Worm (Caenorhabditis elegans) whole organism, L3 larva: ENCODE measurements around the gene str-204.

Experiments
- R02D3.7 ChIP-seq: fragments of 150-350 bp; optimal IDR thresholded peaks from 2 replicates; lab custom pipeline; 2014; ENCODE audit warnings: missing biosample characterization, missing genetic modification characterization
- aly-2 ChIP-seq: fragments of 150-350 bp; optimal IDR thresholded peaks from 2 replicates; lab custom pipeline; 2014; ENCODE audit warnings: missing biosample characterization, missing genetic modification characterization
- ceh-16 ChIP-seq: sonication (generic microtip); optimal IDR thresholded peaks from 2 replicates; lab custom pipeline; 2017; ENCODE audit warnings: missing biosample characterization, missing genetic modification characterization
- ceh-28 ChIP-seq: fragments of 150-350 bp; optimal IDR thresholded peaks from 2 replicates; lab custom pipeline; 2014; ENCODE audit warnings: missing biosample characterization, missing genetic modification reagents, missing genetic modification characterization
- ceh-9 ChIP-seq: sonication (generic microtip); optimal IDR thresholded peaks from 2 replicates; lab custom pipeline; 2018; ENCODE audit warnings: missing biosample characterization, missing genetic modification characterization
- daf-12 ChIP-seq: fragments of 150-350 bp; optimal IDR thresholded peaks from 2 replicates; lab custom pipeline; 2014; ENCODE audit warnings: missing biosample characterization, missing genetic modification reagents, missing genetic modification characterization
- egl-27 ChIP-seq: sonication (generic microtip); optimal IDR thresholded peaks from 4 replicates; lab custom pipeline; 2017; ENCODE audit warnings: missing biosample characterization, missing genetic modification reagents, missing genetic modification characterization
- egl-5 ChIP-seq: fragments of 150-350 bp; optimal IDR thresholded peaks from 2 replicates; lab custom pipeline; 2017; ENCODE audit warnings: missing biosample characterization, missing genetic modification reagents, missing genetic modification characterization, inconsistent platforms
- elt-2 ChIP-seq: sonication (generic microtip); optimal IDR thresholded peaks from 2 replicates; lab custom pipeline; 2016; ENCODE audit warnings: missing genetic modification reagents, mild to moderate bottlenecking, missing genetic modification characterization, missing compliant biosample characterization
- elt-3 ChIP-seq, 3 experiments: fragments of 150-350 bp in 1 of 3; sonication (generic microtip) in 2 of 3; optimal IDR thresholded peaks; 2 replicates in 2 of 3; 4 replicates in 1 of 3; lab custom pipeline; 2014 to 2017; ENCODE audit warnings: missing biosample characterization in 3 of 3, missing genetic modification characterization in 3 of 3
- eor-1 ChIP-seq, 2 experiments: fragments of 150-350 bp; optimal IDR thresholded peaks; 2 replicates each; lab custom pipeline; 2014 to 2018; ENCODE audit warnings: missing biosample characterization in 2 of 2, missing genetic modification characterization in 2 of 2
- fkh-10 ChIP-seq: sonication (generic microtip); optimal IDR thresholded peaks from 2 replicates; lab custom pipeline; 2017; ENCODE audit warnings: missing biosample characterization, missing genetic modification reagents, missing genetic modification characterization
- fkh-2 ChIP-seq: fragments of 150-350 bp; optimal IDR thresholded peaks from 2 replicates; lab custom pipeline; 2014; ENCODE audit warnings: missing biosample characterization, missing genetic modification reagents, missing genetic modification characterization
- fos-1 ChIP-seq: fragments of 150-350 bp; optimal IDR thresholded peaks from 2 replicates; lab custom pipeline; 2014; ENCODE audit warnings: missing biosample characterization, missing genetic modification characterization
- hmg-11 ChIP-seq: sonication (generic microtip); optimal IDR thresholded peaks from 2 replicates; lab custom pipeline; 2016; ENCODE audit warnings: missing genetic modification characterization, missing compliant biosample characterization
- jun-1 ChIP-seq: fragments of 150-350 bp; optimal IDR thresholded peaks from 2 replicates; lab custom pipeline; 2014; ENCODE audit warnings: missing biosample characterization, missing genetic modification reagents, missing genetic modification characterization
- lin-15B ChIP-seq: fragments of 150-350 bp; optimal IDR thresholded peaks from 2 replicates; lab custom pipeline; 2014; ENCODE audit warnings: missing biosample characterization, missing genetic modification characterization
- mdl-1 ChIP-seq: fragments of 150-350 bp; optimal IDR thresholded peaks from 2 replicates; lab custom pipeline; 2014; ENCODE audit warnings: missing biosample characterization, missing genetic modification characterization
- nfya-1 ChIP-seq: sonication (generic microtip); optimal IDR thresholded peaks from 2 replicates; lab custom pipeline; 2017; ENCODE audit warnings: missing genetic modification characterization, mild to moderate bottlenecking, missing compliant biosample characterization, antibody characterized with exemption, moderate library complexity; ENCODE audit not compliant: insufficient read depth
- nhr-11 ChIP-seq: fragments of 150-350 bp; optimal IDR thresholded peaks from 2 replicates; lab custom pipeline; 2014; ENCODE audit warnings: missing biosample characterization, missing genetic modification characterization
- nhr-12 ChIP-seq: fragments of 150-350 bp; optimal IDR thresholded peaks from 2 replicates; lab custom pipeline; 2014; ENCODE audit warnings: missing biosample characterization, missing genetic modification characterization
- nhr-23 ChIP-seq: fragments of 150-350 bp; optimal IDR thresholded peaks from 2 replicates; lab custom pipeline; 2014; ENCODE audit warnings: missing biosample characterization, missing genetic modification reagents, missing genetic modification characterization
- nhr-237 ChIP-seq: fragments of 150-350 bp; optimal IDR thresholded peaks from 2 replicates; lab custom pipeline; 2014; ENCODE audit warnings: missing biosample characterization, missing genetic modification characterization
- nhr-43 ChIP-seq: sonication (generic microtip); optimal IDR thresholded peaks from 2 replicates; lab custom pipeline; 2016; ENCODE audit warnings: mild to moderate bottlenecking, missing genetic modification characterization, missing compliant biosample characterization; ENCODE audit not compliant: poor library complexity, severe bottlenecking
- nhr-77 ChIP-seq: fragments of 150-350 bp; optimal IDR thresholded peaks from 2 replicates; lab custom pipeline; 2014; ENCODE audit warnings: missing biosample characterization, missing genetic modification characterization
- pha-4 ChIP-seq: fragments of 150-350 bp; optimal IDR thresholded peaks from 2 replicates; lab custom pipeline; 2014; ENCODE audit warnings: missing biosample characterization, missing genetic modification reagents, missing genetic modification characterization
- pqm-1 ChIP-seq: fragments of 150-350 bp; optimal IDR thresholded peaks from 2 replicates; lab custom pipeline; 2017; ENCODE audit warnings: missing biosample characterization, missing genetic modification characterization, inconsistent platforms
- skn-1 ChIP-seq: fragments of 150-350 bp; optimal IDR thresholded peaks from 2 replicates; lab custom pipeline; 2014; ENCODE audit warnings: missing biosample characterization, missing genetic modification characterization
- snpc-4 ChIP-seq: fragments of 150-350 bp; optimal IDR thresholded peaks from 2 replicates; lab custom pipeline; 2014; ENCODE audit warnings: missing biosample characterization, missing genetic modification characterization
- ztf-11 ChIP-seq: fragments of 150-350 bp; optimal IDR thresholded peaks from 2 replicates; lab custom pipeline; 2014; ENCODE audit warnings: missing biosample characterization, missing genetic modification characterization
- ztf-4 ChIP-seq: fragments of 150-350 bp; optimal IDR thresholded peaks from 2 replicates; lab custom pipeline; 2014; ENCODE audit warnings: missing biosample characterization, missing genetic modification characterization

The str-204 gene

ce11 chrV:7157089-7157488 lies 2.4 kb upstream of the str-204 start, which contains the start of gene ugt-39:
Gene ugt-39 (plus strand): TSS chrV:7157142.
- peak; percentile 61 for TF ChIP-seq elt-2
- peak; percentile 69 for TF ChIP-seq pqm-1 (tag; lab: Kevin White, UChicago)
- no peak for TF ChIP-seq eor-1 (tag; optimal IDR thresholded peaks at IDR 0.05; lab: Kevin White, UChicago)
- TF ChIP-seq egl-5 (tag; lab: Kevin White, UChicago): no peak
- no peak for TF ChIP-seq aly-2 (tag; lab: Kevin White, UChicago)
- no peak for TF ChIP-seq pha-4 (tag; lab: Kevin White, UChicago)
- TF ChIP-seq skn-1 (tag; lab: Kevin White, UChicago): peak; percentile 38
- TF ChIP-seq, all 47 proteins: peak for 3

- TF ChIP-seq daf-12 (tag; lab: Kevin White, UChicago) (no peak), elt-2 (peak; percentile 15), lin-15B (tag; lab: Kevin White, UChicago) (no peak)
These were observed 4.1 kb downstream of the str-204 start, which contains the start of gene ugt-41 for ce11 chrV:7163477-7164114. Gene ugt-41 (minus strand): TSS chrV:7163595.

ce11 chrV:7164210-7164609 lies 4.7 kb downstream of the str-204 start, which contains the start of gene srh-83:
Gene srh-83 (plus strand): TSS chrV:7164510.
- TF ChIP-seq elt-2: no peak
- TF ChIP-seq elt-3 (tag; optimal IDR thresholded peaks at IDR 0.05; lab: Kevin White, UChicago): no peak
- no peak for TF ChIP-seq fkh-10 (GFP tag; lab: Kevin White, UChicago)
- no peak for TF ChIP-seq ceh-28
- TF ChIP-seq, all 47 proteins: peak for 0

ce11 chrV:7166709-7167108 lies 7.2 kb downstream of the str-204 start, which contains the start of gene ugt-36:
Gene ugt-36 (plus strand): TSS chrV:7167009.
- TF ChIP-seq snpc-4 (tag; lab: Kevin White, UChicago) (no peak), nhr-77 (tag; lab: Kevin White, UChicago) (no peak), nhr-23 (tag; lab: Kevin White, UChicago) (no peak), nhr-237 (tag; lab: Kevin White, UChicago) (no peak), skn-1 (tag; lab: Kevin White, UChicago) (no peak), ceh-28 (no peak), fos-1 (tag; lab: Kevin White, UChicago) (no peak), ztf-4 (tag; lab: Kevin White, UChicago) (no peak), elt-3 (tag; optimal IDR thresholded peaks at IDR 0.05; lab: Kevin White, UChicago) (no peak), ceh-16 (tag; lab: Kevin White, UChicago) (no peak), jun-1 (no peak), ceh-9 (tag; lab: Kevin White, UChicago) (no peak)

- TF ChIP-seq nhr-11 (tag; lab: Kevin White, UChicago): no peak
- no peak for TF ChIP-seq ztf-11 (tag; lab: Kevin White, UChicago)
- TF ChIP-seq lin-15B (tag; lab: Kevin White, UChicago): no peak
- no peak for TF ChIP-seq egl-27 (tag; lab: Kevin White, UChicago)
- no peak for TF ChIP-seq mdl-1 (tag; lab: Kevin White, UChicago)
- no peak for TF ChIP-seq jun-1
- no peak for TF ChIP-seq pha-4 (tag; lab: Kevin White, UChicago)
- no peak for TF ChIP-seq nhr-12 (tag; lab: Kevin White, UChicago)
- TF ChIP-seq elt-2: no peak
- TF ChIP-seq fkh-2 (tag; lab: Kevin White, UChicago): no peak
- TF ChIP-seq nhr-43 (tag; lab: Kevin White, UChicago): no peak
- TF ChIP-seq R02D3.7 (tag; lab: Kevin White, UChicago): no peak
These were observed 15.7 kb downstream of the str-204 start, which contains the start of gene lgc-39 for ce11 chrV:7175201-7175600. Gene lgc-39 (plus strand): TSS chrV:7175501.

- peak; percentile 14 for TF ChIP-seq nfya-1 (tag; lab: Kevin White, UChicago)
- peak; percentile 60 for TF ChIP-seq hmg-11
- no peak for TF ChIP-seq lin-15B (tag; lab: Kevin White, UChicago)
- TF ChIP-seq, all 47 proteins: peak for 2
These were observed 19.4 kb downstream of the str-204 start, which contains the start of gene cpsf-2 for ce11 chrV:7178843-7179242. Gene cpsf-2 (plus strand): TSS chrV:7179172.
